Worm (Caenorhabditis elegans) whole organism, late embryonic: Measurements from ENCODE around the gene C24A8.6.
"Not testable (repeated sequence)": the region's sequence is repeated elsewhere in the genome, so short reads cannot be mapped to it uniquely, and the experiment has no call there.

ENCODE experiments used
- C08G9.2 ChIP-seq: sonication (generic microtip); optimal IDR thresholded peaks from 2 replicates; lab custom pipeline; 2016; ENCODE audit warnings: mild to moderate bottlenecking, missing genetic modification characterization, moderate library complexity, missing compliant biosample characterization
- C38D4.7 ChIP-seq: fragments of 200-800 bp; sonication (Bioruptor generic); optimal IDR thresholded peaks from 2 replicates; lab custom pipeline; 2018; ENCODE audit warnings: mild to moderate bottlenecking, missing genetic modification characterization, moderate library complexity, missing compliant biosample characterization
- F13H6.1 ChIP-seq: sonication (generic microtip); optimal IDR thresholded peaks from 2 replicates; lab custom pipeline; 2016; ENCODE audit warnings: missing genetic modification characterization, missing compliant biosample characterization
- K02D7.2 ChIP-seq: sonication (generic microtip); optimal IDR thresholded peaks from 2 replicates; lab custom pipeline; 2017; ENCODE audit warnings: mild to moderate bottlenecking, missing genetic modification characterization, missing compliant biosample characterization
- ama-1 ChIP-seq: fragments of 150-350 bp; optimal IDR thresholded peaks from 2 replicates; lab custom pipeline; 2014
- ceh-14 ChIP-seq: sonication (generic microtip); optimal IDR thresholded peaks from 2 replicates; lab custom pipeline; 2016; ENCODE audit warnings: missing genotype, missing genetic modification characterization, missing compliant biosample characterization
- ceh-18 ChIP-seq: sonication (generic microtip); optimal IDR thresholded peaks from 2 replicates; lab custom pipeline; 2016; ENCODE audit warnings: missing genetic modification characterization, missing compliant biosample characterization
- ceh-2 ChIP-seq: sonication (generic microtip); optimal IDR thresholded peaks from 2 replicates; lab custom pipeline; 2016; ENCODE audit warnings: missing genotype, missing genetic modification characterization, missing compliant biosample characterization
- ceh-22 ChIP-seq: sonication (generic microtip); optimal IDR thresholded peaks from 2 replicates; lab custom pipeline; 2017; ENCODE audit warnings: missing biosample characterization, missing genetic modification characterization
- ceh-24 ChIP-seq: sonication (generic microtip); optimal IDR thresholded peaks from 2 replicates; lab custom pipeline; 2016; ENCODE audit warnings: mild to moderate bottlenecking, missing genetic modification characterization, missing compliant biosample characterization
- ceh-30 ChIP-seq: fragments of 150-350 bp; optimal IDR thresholded peaks from 2 replicates; lab custom pipeline; 2014; ENCODE audit warnings: missing biosample characterization, missing genetic modification characterization
- ceh-34 ChIP-seq: sonication (generic microtip); optimal IDR thresholded peaks from 2 replicates; lab custom pipeline; 2016; ENCODE audit warnings: mild to moderate bottlenecking, missing genetic modification characterization, missing compliant biosample characterization
- ceh-45 ChIP-seq: fragments of 200-800 bp; sonication (Bioruptor generic); IDR thresholded peaks from 2 replicates; pipeline ENCODE4 v1.3.6; 2022; ENCODE audit warnings: missing genetic modification reagents, missing genetic modification characterization, missing compliant biosample characterization
- ceh-6 ChIP-seq: fragments of 200-800 bp; sonication (Bioruptor generic); optimal IDR thresholded peaks from 2 replicates; lab custom pipeline; 2018; ENCODE audit warnings: mild to moderate bottlenecking, missing genetic modification characterization, missing compliant biosample characterization
- elt-2 ChIP-seq: sonication (generic microtip); optimal IDR thresholded peaks from 2 replicates; lab custom pipeline; 2016; ENCODE audit warnings: missing genetic modification reagents, missing genetic modification characterization, missing compliant biosample characterization
- ets-4 ChIP-seq: sonication (generic microtip); optimal IDR thresholded peaks from 2 replicates; lab custom pipeline; 2016; ENCODE audit warnings: missing genetic modification characterization, missing compliant biosample characterization
- eyg-1 ChIP-seq: sonication (generic microtip); optimal IDR thresholded peaks from 2 replicates; lab custom pipeline; 2016; ENCODE audit warnings: missing genotype, missing genetic modification characterization, missing compliant biosample characterization
- fkh-6 ChIP-seq: sonication (generic microtip); optimal IDR thresholded peaks from 2 replicates; lab custom pipeline; 2016; ENCODE audit warnings: missing genetic modification characterization, missing compliant biosample characterization
- hlh-13 ChIP-seq: fragments of 200-800 bp; sonication (Bioruptor generic); optimal IDR thresholded peaks from 2 replicates; lab custom pipeline; 2018; ENCODE audit warnings: mild to moderate bottlenecking, missing genetic modification characterization, missing compliant biosample characterization
- hlh-15 ChIP-seq: sonication (generic microtip); optimal IDR thresholded peaks from 2 replicates; lab custom pipeline; 2016; ENCODE audit warnings: missing genetic modification characterization, missing compliant biosample characterization
- hlh-30 ChIP-seq: sonication (generic microtip); optimal IDR thresholded peaks from 2 replicates; lab custom pipeline; 2017; ENCODE audit warnings: antibody characterized with exemption, missing genetic modification characterization, missing compliant biosample characterization; ENCODE audit not compliant: insufficient read depth
- hlh-6 ChIP-seq: sonication (generic microtip); optimal IDR thresholded peaks from 2 replicates; lab custom pipeline; 2016; ENCODE audit warnings: missing genotype, missing genetic modification characterization, missing compliant biosample characterization
- hlh-8 ChIP-seq: sonication (generic microtip); optimal IDR thresholded peaks from 2 replicates; lab custom pipeline; 2016; ENCODE audit warnings: missing genotype, missing genetic modification characterization, missing compliant biosample characterization
- lim-6 ChIP-seq: sonication (generic microtip); optimal IDR thresholded peaks from 2 replicates; lab custom pipeline; 2016; ENCODE audit warnings: missing genetic modification characterization, missing compliant biosample characterization
- lin-11 ChIP-seq: fragments of 200-800 bp; sonication (Bioruptor generic); optimal IDR thresholded peaks from 2 replicates; lab custom pipeline; 2018; ENCODE audit warnings: mild to moderate bottlenecking, missing genetic modification characterization, missing compliant biosample characterization
- madf-2 ChIP-seq: sonication (generic microtip); optimal IDR thresholded peaks from 2 replicates; lab custom pipeline; 2017; ENCODE audit warnings: missing genetic modification characterization, missing compliant biosample characterization
- mec-3 ChIP-seq: sonication (generic microtip); optimal IDR thresholded peaks from 2 replicates; lab custom pipeline; 2016; ENCODE audit warnings: borderline replicate concordance, missing genetic modification characterization, missing compliant biosample characterization
- nhr-11 ChIP-seq: fragments of 150-350 bp; optimal IDR thresholded peaks from 2 replicates; lab custom pipeline; 2014; ENCODE audit warnings: missing biosample characterization, missing genetic modification characterization
- npax-4 ChIP-seq: sonication (generic microtip); optimal IDR thresholded peaks from 2 replicates; lab custom pipeline; 2016; ENCODE audit warnings: missing genetic modification characterization, missing compliant biosample characterization
- odd-2 ChIP-seq: sonication (generic microtip); optimal IDR thresholded peaks from 2 replicates; lab custom pipeline; 2017; ENCODE audit warnings: antibody characterized with exemption, mild to moderate bottlenecking, missing genetic modification characterization, missing compliant biosample characterization
- pag-3 ChIP-seq: sonication (generic microtip); optimal IDR thresholded peaks from 2 replicates; lab custom pipeline; 2016; ENCODE audit warnings: missing compliant biosample characterization, missing genetic modification characterization, borderline replicate concordance
- pax-1 ChIP-seq: fragments of 150-350 bp; optimal IDR thresholded peaks from 2 replicates; lab custom pipeline; 2014; ENCODE audit warnings: missing biosample characterization, missing genetic modification characterization
- pha-2 ChIP-seq: sonication (generic microtip); optimal IDR thresholded peaks from 2 replicates; lab custom pipeline; 2017; ENCODE audit warnings: mild to moderate bottlenecking, missing genetic modification characterization, missing compliant biosample characterization
- pros-1 ChIP-seq: fragments of 150-350 bp; optimal IDR thresholded peaks from 2 replicates; lab custom pipeline; 2014; ENCODE audit warnings: missing biosample characterization, missing genetic modification reagents, missing genetic modification characterization
- ref-2 ChIP-seq: sonication (generic microtip); optimal IDR thresholded peaks from 2 replicates; lab custom pipeline; 2016; ENCODE audit warnings: missing genetic modification characterization, missing compliant biosample characterization
- rnt-1 ChIP-seq: sonication (generic microtip); optimal IDR thresholded peaks from 2 replicates; lab custom pipeline; 2016; ENCODE audit warnings: missing genetic modification characterization, missing compliant biosample characterization
- sox-2 ChIP-seq: fragments of 200-800 bp; sonication (Bioruptor generic); IDR thresholded peaks from 2 replicates; pipeline ENCODE4 v1.3.6; 2022; ENCODE audit warnings: missing genetic modification reagents, missing genetic modification characterization, missing compliant biosample characterization
- sox-4 ChIP-seq: sonication (generic microtip); optimal IDR thresholded peaks from 2 replicates; lab custom pipeline; 2017; ENCODE audit warnings: mild to moderate bottlenecking, missing genetic modification characterization, inconsistent platforms, missing compliant biosample characterization
- syd-9 ChIP-seq: sonication (generic microtip); optimal IDR thresholded peaks from 2 replicates; lab custom pipeline; 2016; ENCODE audit warnings: mild to moderate bottlenecking, missing genetic modification characterization, moderate library complexity, missing compliant biosample characterization
- tbx-2 ChIP-seq: sonication (generic microtip); optimal IDR thresholded peaks from 2 replicates; lab custom pipeline; 2016; ENCODE audit warnings: missing genetic modification characterization, missing compliant biosample characterization
- tbx-7 ChIP-seq: sonication (generic microtip); optimal IDR thresholded peaks from 2 replicates; lab custom pipeline; 2016; ENCODE audit warnings: missing genotype, missing genetic modification characterization, missing compliant biosample characterization
- unc-42 ChIP-seq: sonication (generic microtip); optimal IDR thresholded peaks from 2 replicates; lab custom pipeline; 2016; ENCODE audit warnings: missing genotype, missing genetic modification characterization, missing compliant biosample characterization
- unc-55 ChIP-seq: sonication (generic microtip); optimal IDR thresholded peaks from 2 replicates; lab custom pipeline; 2017; ENCODE audit warnings: missing biosample characterization, missing genetic modification reagents, missing genetic modification characterization
- unc-86 ChIP-seq: sonication (generic microtip); optimal IDR thresholded peaks from 2 replicates; lab custom pipeline; 2016; ENCODE audit warnings: missing genetic modification characterization, missing compliant biosample characterization
- zip-5 ChIP-seq: sonication (generic microtip); optimal IDR thresholded peaks from 2 replicates; lab custom pipeline; 2016; ENCODE audit warnings: missing genetic modification characterization, missing compliant biosample characterization

C24A8.6 gene

DNA sequence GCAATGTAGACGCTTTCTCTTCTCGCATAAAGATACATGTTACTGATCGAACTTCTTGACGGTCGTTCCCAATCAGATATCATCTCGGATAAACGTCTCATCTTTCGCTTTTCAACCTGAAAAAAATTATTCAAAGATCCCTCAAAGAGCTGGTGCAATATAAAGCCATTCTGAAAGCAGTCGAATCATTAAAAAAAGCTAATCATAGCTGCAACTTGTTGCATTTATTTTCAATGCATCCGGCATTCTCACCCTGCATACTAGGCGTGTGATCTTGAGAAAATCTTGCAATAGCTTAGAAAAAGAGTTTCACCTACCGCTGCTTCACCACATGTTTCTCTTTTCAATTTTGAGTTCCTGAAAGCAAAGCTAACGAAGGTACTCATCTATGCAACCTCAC, at the start of gene C24A8.6:
TSS of gene C24A8.6 (minus strand) at position 101 of the 400 bp plus-strand sequence.
- not testable (repeated sequence) for TF ChIP-seq zip-5 (tag; lab: Kevin White, UChicago); hlh-30; unc-86 (tag; lab: Kevin White, UChicago)

DNA sequence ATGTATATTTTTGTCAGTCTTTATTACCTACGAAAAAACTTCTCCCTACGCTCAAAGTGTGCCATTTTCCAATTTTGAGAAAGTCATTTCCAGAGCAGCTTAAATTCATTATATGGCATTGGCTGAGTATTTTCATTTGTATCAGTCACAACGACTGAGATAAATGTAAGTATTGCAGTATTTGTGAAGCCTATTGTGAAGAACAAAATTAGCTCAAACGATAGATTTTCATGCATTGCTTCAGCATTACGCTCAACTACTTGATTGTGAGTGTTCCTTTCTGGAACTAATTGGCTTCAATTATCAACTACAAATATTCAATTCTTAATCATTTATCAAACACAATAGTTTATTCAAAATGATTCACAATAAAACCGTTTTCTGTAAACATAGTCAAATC, 45.5 kb upstream of the C24A8.6 start, which contains the start of gene R160.12:
TSS of gene R160.12 (minus strand) at position 101 of the 400 bp plus-strand sequence.
- TF ChIP-seq C38D4.7 (no peak), ref-2 (no peak), ceh-45 (GFP tag; lab: Robert Waterston, UW) (no peak), hlh-30 (no peak), mec-3 (no peak)
- TF ChIP-seq, all 69 proteins: peak for 0

ce11 chrX:4376801-4377200, 44.6 kb upstream of the C24A8.6 start, which contains the start of gene R160.2:
R160.2 (minus strand) TSS chrX:4376901.
- TF ChIP-seq ceh-24 (tag; lab: Kevin White, UChicago) (no peak), eyg-1 (no peak), hlh-6 (no peak), npax-4 (tag; lab: Kevin White, UChicago) (no peak), elt-2 (tag; lab: Kevin White, UChicago) (no peak), lin-11 (tag; lab: Kevin White, UChicago) (no peak), F13H6.1 (tag; lab: Kevin White, UChicago) (no peak), ceh-30 (no peak), unc-55 (GFP tag; lab: Kevin White, UChicago) (no peak), sox-2 (GFP tag; lab: Robert Waterston, UW) (no peak), sox-4 (tag; lab: Kevin White, UChicago) (no peak), syd-9 (no peak), ceh-45 (GFP tag; lab: Robert Waterston, UW) (no peak), ref-2 (no peak), madf-2 (tag; lab: Kevin White, UChicago) (no peak), C38D4.7 (no peak), ceh-6 (no peak), hlh-13 (GFP tag; lab: Kevin White, UChicago) (no peak)

ce11 chrX:4373123-4373522, 40.9 kb upstream of the C24A8.6 start, which contains the start of gene R160.6:
R160.6 (minus strand) TSS chrX:4373223.
- TF ChIP-seq K02D7.2 (tag; lab: Kevin White, UChicago) (no peak), pros-1 (tag; lab: Kevin White, UChicago) (no peak), hlh-6 (no peak), ceh-2 (tag; lab: Kevin White, UChicago) (no peak), hlh-30 (no peak), mec-3 (no peak), tbx-2 (no peak), ama-1 (no peak), ceh-22 (tag; lab: Kevin White, UChicago) (no peak), unc-55 (GFP tag; lab: Kevin White, UChicago) (no peak), F13H6.1 (tag; lab: Kevin White, UChicago) (no peak), C08G9.2 (tag; lab: Kevin White, UChicago) (no peak), pag-3 (no peak), odd-2 (tag; lab: Kevin White, UChicago) (no peak), madf-2 (tag; lab: Kevin White, UChicago) (no peak), ceh-34 (tag; lab: Kevin White, UChicago) (no peak), ets-4 (no peak), ceh-14 (tag; lab: Kevin White, UChicago) (no peak), unc-42 (tag; lab: Kevin White, UChicago) (no peak), rnt-1 (tag; lab: Kevin White, UChicago) (no peak)

ce11 chrX:4371988-4372387, 39.8 kb upstream of the C24A8.6 start, which contains the start of gene R160.14:
R160.14 (minus strand) TSS chrX:4372088.
- no peak for TF ChIP-seq nhr-11 (tag; lab: Kevin White, UChicago)
- no peak for TF ChIP-seq lim-6
- TF ChIP-seq hlh-8 (tag; lab: Kevin White, UChicago) = no peak
- TF ChIP-seq sox-2 (GFP tag; lab: Robert Waterston, UW) = no peak
- no peak for TF ChIP-seq ceh-18 (tag; lab: Kevin White, UChicago)
- TF ChIP-seq pha-2 (tag; lab: Kevin White, UChicago) = no peak
- no peak for TF ChIP-seq ref-2
- no peak for TF ChIP-seq K02D7.2 (tag; lab: Kevin White, UChicago)
- no peak for TF ChIP-seq ama-1
- TF ChIP-seq eyg-1 = no peak
- no peak for TF ChIP-seq pax-1 (tag; lab: Kevin White, UChicago)
- no peak for TF ChIP-seq ceh-6
- TF ChIP-seq fkh-6 = no peak
- TF ChIP-seq tbx-7 (tag; lab: Kevin White, UChicago) = no peak
- TF ChIP-seq hlh-15 (tag; lab: Kevin White, UChicago) = no peak
